Worm (Caenorhabditis elegans) whole organism, young adult: ENCODE measurements around the gene ptp-4A2.

ENCODE experiments used
- B0019.2 ChIP-seq: fragments of 200-800 bp; sonication (Bioruptor generic); conservative IDR thresholded peaks from 2 replicates; pipeline ENCODE4 v1.3.6; 2022; ENCODE audit warnings: missing genetic modification reagents, missing genetic modification characterization, missing compliant biosample characterization
- B0035.1 ChIP-seq: sonication (generic microtip); optimal IDR thresholded peaks from 2 replicates; lab custom pipeline; 2016; ENCODE audit warnings: missing genetic modification characterization, mild to moderate bottlenecking, missing compliant biosample characterization, missing genotype, missing genetic modification reagents
- B0261.1 ChIP-seq: sonication (generic microtip); optimal IDR thresholded peaks from 2 replicates; lab custom pipeline; 2016; ENCODE audit warnings: mild to moderate bottlenecking, missing genetic modification characterization, moderate library complexity, missing compliant biosample characterization
- B0336.3 ChIP-seq: fragments of 200-800 bp; sonication (Bioruptor generic); IDR thresholded peaks from 2 replicates; pipeline ENCODE4 v1.3.6; 2022; ENCODE audit warnings: missing genetic modification characterization, missing compliant biosample characterization
- C17E4.6 ChIP-seq: fragments of 200-800 bp; sonication (Bioruptor generic); IDR thresholded peaks from 2 replicates; pipeline ENCODE4 v1.3.6; 2022; ENCODE audit warnings: missing genetic modification reagents, missing genetic modification characterization, missing compliant biosample characterization
- F10E7.11 ChIP-seq: sonication (generic microtip); optimal IDR thresholded peaks from 2 replicates; lab custom pipeline; 2017; ENCODE audit warnings: mild to moderate bottlenecking, missing genetic modification characterization, moderate library complexity, missing compliant biosample characterization
- F22D6.2 ChIP-seq: sonication (generic microtip); optimal IDR thresholded peaks from 2 replicates; lab custom pipeline; 2016; ENCODE audit warnings: mild to moderate bottlenecking, missing genetic modification characterization, missing compliant biosample characterization
- F23B12.7 ChIP-seq: sonication (generic microtip); optimal IDR thresholded peaks from 2 replicates; lab custom pipeline; 2017; ENCODE audit warnings: missing genetic modification characterization, mild to moderate bottlenecking, missing compliant biosample characterization, antibody characterized with exemption, moderate library complexity; ENCODE audit not compliant: insufficient read depth
- F33H1.4 ChIP-seq: fragments of 200-800 bp; sonication (Bioruptor generic); IDR thresholded peaks from 2 replicates; pipeline ENCODE4 v1.3.6; 2022; ENCODE audit warnings: missing genetic modification reagents, missing genetic modification characterization, missing compliant biosample characterization
- F52B5.7 ChIP-seq: sonication (generic microtip); optimal IDR thresholded peaks from 2 replicates; lab custom pipeline; 2016; ENCODE audit warnings: mild to moderate bottlenecking, missing genetic modification characterization, missing compliant biosample characterization
- F57C9.4 ChIP-seq: sonication (generic microtip); optimal IDR thresholded peaks from 2 replicates; lab custom pipeline; 2017; ENCODE audit warnings: mild to moderate bottlenecking, missing genetic modification characterization, missing compliant biosample characterization
- K11D2.4 ChIP-seq: fragments of 200-800 bp; sonication (Bioruptor generic); IDR thresholded peaks from 2 replicates; pipeline ENCODE4 v1.3.6; 2022; ENCODE audit warnings: missing genetic modification reagents, missing genetic modification characterization, missing compliant biosample characterization
- K12H6.12 ChIP-seq: fragments of 200-800 bp; sonication (Bioruptor generic); optimal IDR thresholded peaks from 2 replicates; lab custom pipeline; 2018; ENCODE audit warnings: mild to moderate bottlenecking, missing genetic modification characterization, missing compliant biosample characterization
- T26A5.8 ChIP-seq: sonication (generic microtip); optimal IDR thresholded peaks from 2 replicates; lab custom pipeline; 2016; ENCODE audit warnings: missing genetic modification characterization, missing compliant biosample characterization
- Y53G8AR.9 ChIP-seq: fragments of 200-800 bp; sonication (Bioruptor generic); conservative IDR thresholded peaks from 2 replicates; pipeline ENCODE4 v1.3.6; 2022; ENCODE audit warnings: missing genetic modification reagents, missing genetic modification characterization, missing compliant biosample characterization
- aptf-2 ChIP-seq: fragments of 200-800 bp; sonication (Bioruptor generic); conservative IDR thresholded peaks from 2 replicates; pipeline ENCODE4 v1.3.6; 2022; ENCODE audit warnings: missing genetic modification reagents, missing genetic modification characterization, missing compliant biosample characterization
- atf-7 ChIP-seq: sonication (generic microtip); optimal IDR thresholded peaks from 2 replicates; lab custom pipeline; 2017; ENCODE audit warnings: mild to moderate bottlenecking, missing genetic modification characterization, missing compliant biosample characterization
- attf-6 ChIP-seq: fragments of 200-800 bp; sonication (Bioruptor generic); IDR thresholded peaks from 2 replicates; pipeline ENCODE4 v1.3.6; 2022; ENCODE audit warnings: missing genetic modification reagents, missing genetic modification characterization, missing compliant biosample characterization
- bed-2 ChIP-seq: fragments of 200-800 bp; sonication (Bioruptor generic); IDR thresholded peaks from 2 replicates; pipeline ENCODE4 v1.3.6; 2022; ENCODE audit warnings: missing genetic modification reagents, missing genetic modification characterization, missing compliant biosample characterization
- cebp-2 ChIP-seq: fragments of 200-800 bp; sonication (Bioruptor generic); IDR thresholded peaks from 2 replicates; pipeline ENCODE4 v1.3.6; 2022; ENCODE audit warnings: missing genetic modification characterization, missing compliant biosample characterization
- ceh-100 ChIP-seq: fragments of 200-800 bp; sonication (Bioruptor generic); IDR thresholded peaks from 2 replicates; pipeline ENCODE4 v1.3.6; 2022; ENCODE audit warnings: missing genetic modification reagents, missing genetic modification characterization, missing compliant biosample characterization
- dpff-1 ChIP-seq: sonication (generic microtip); optimal IDR thresholded peaks from 2 replicates; lab custom pipeline; 2017; ENCODE audit warnings: mild to moderate bottlenecking, missing genetic modification characterization, missing compliant biosample characterization
- egrh-3 ChIP-seq: fragments of 200-800 bp; sonication (Bioruptor generic); IDR thresholded peaks from 2 replicates; pipeline ENCODE4 v1.3.6; 2022; ENCODE audit warnings: missing genetic modification reagents, missing genetic modification characterization, missing compliant biosample characterization
- ets-4 ChIP-seq: fragments of 200-800 bp; sonication (Bioruptor generic); optimal IDR thresholded peaks from 2 replicates; lab custom pipeline; 2018; ENCODE audit warnings: mild to moderate bottlenecking, missing genetic modification characterization, missing compliant biosample characterization
- gei-17 ChIP-seq: fragments of 200-800 bp; sonication (Bioruptor generic); optimal IDR thresholded peaks from 2 replicates; lab custom pipeline; 2018; ENCODE audit warnings: mild to moderate bottlenecking, missing genetic modification characterization, missing compliant biosample characterization
- him-1 ChIP-seq: sonication (generic microtip); optimal IDR thresholded peaks from 2 replicates; lab custom pipeline; 2016; ENCODE audit warnings: missing genotype, missing genetic modification reagents, missing genetic modification characterization, missing compliant biosample characterization
- hlh-26 ChIP-seq: fragments of 200-800 bp; sonication (Bioruptor generic); conservative IDR thresholded peaks from 2 replicates; pipeline ENCODE4 v1.3.6; 2022; ENCODE audit warnings: missing genetic modification reagents, missing genetic modification characterization, missing compliant biosample characterization
- hmg-1.2 ChIP-seq: fragments of 200-800 bp; sonication (Bioruptor generic); IDR thresholded peaks from 2 replicates; pipeline ENCODE4 v1.3.6; 2022; ENCODE audit warnings: missing genetic modification reagents, missing genetic modification characterization, missing compliant biosample characterization
- hrde-1 ChIP-seq: sonication (generic microtip); optimal IDR thresholded peaks from 2 replicates; lab custom pipeline; 2016; ENCODE audit warnings: missing genetic modification characterization, mild to moderate bottlenecking, missing compliant biosample characterization, moderate library complexity, missing genotype, missing genetic modification reagents, borderline replicate concordance
- hsf-1 ChIP-seq: fragments of 200-800 bp; sonication (Bioruptor generic); IDR thresholded peaks from 2 replicates; pipeline ENCODE4 v1.3.6; 2022; ENCODE audit warnings: missing genetic modification reagents, missing genetic modification characterization, missing compliant biosample characterization
- lin-26 ChIP-seq: fragments of 200-800 bp; sonication (Bioruptor generic); IDR thresholded peaks from 2 replicates; pipeline ENCODE4 v1.3.6; 2022; ENCODE audit warnings: missing genetic modification reagents, missing genetic modification characterization, missing compliant biosample characterization
- lin-40 ChIP-seq: sonication (generic microtip); optimal IDR thresholded peaks from 2 replicates; lab custom pipeline; 2016; ENCODE audit warnings: missing genetic modification characterization, mild to moderate bottlenecking, missing compliant biosample characterization, missing genotype, missing genetic modification reagents
- lin-54 ChIP-seq: fragments of 200-800 bp; sonication (Bioruptor generic); optimal IDR thresholded peaks from 2 replicates; lab custom pipeline; 2018; ENCODE audit warnings: mild to moderate bottlenecking, missing genetic modification characterization, missing compliant biosample characterization
- lir-1 ChIP-seq: fragments of 200-800 bp; sonication (Bioruptor generic); conservative IDR thresholded peaks from 2 replicates; pipeline ENCODE4 v1.3.6; 2022; ENCODE audit warnings: missing genetic modification reagents, missing genetic modification characterization, missing compliant biosample characterization
- madf-6 ChIP-seq: fragments of 200-800 bp; sonication (Bioruptor generic); IDR thresholded peaks from 2 replicates; pipeline ENCODE4 v1.3.6; 2022; ENCODE audit warnings: missing genetic modification reagents, missing genetic modification characterization, missing compliant biosample characterization
- mel-28 ChIP-seq: sonication (generic microtip); optimal IDR thresholded peaks from 2 replicates; lab custom pipeline; 2016; ENCODE audit warnings: borderline replicate concordance, mild to moderate bottlenecking, missing genetic modification characterization, missing compliant biosample characterization
- nfya-2 ChIP-seq: fragments of 200-800 bp; sonication (Bioruptor generic); IDR thresholded peaks from 2 replicates; pipeline ENCODE4 v1.3.6; 2022; ENCODE audit warnings: missing genetic modification reagents, missing genetic modification characterization, missing compliant biosample characterization
- nhr-27 ChIP-seq: fragments of 200-800 bp; sonication (Bioruptor generic); optimal IDR thresholded peaks from 2 replicates; lab custom pipeline; 2018; ENCODE audit warnings: mild to moderate bottlenecking, missing genetic modification characterization, moderate library complexity, missing compliant biosample characterization
- nhr-90 ChIP-seq: sonication (generic microtip); optimal IDR thresholded peaks from 2 replicates; lab custom pipeline; 2016; ENCODE audit warnings: missing genotype, mild to moderate bottlenecking, missing genetic modification characterization, missing compliant biosample characterization
- pha-4 ChIP-seq: fragments of 150-350 bp; sonication (generic microtip); optimal IDR thresholded peaks from 2 replicates; lab custom pipeline; 2014; ENCODE audit warnings: missing biosample characterization, missing genetic modification reagents, missing genetic modification characterization
- sdz-38 ChIP-seq: sonication (generic microtip); optimal IDR thresholded peaks from 2 replicates; lab custom pipeline; 2016; ENCODE audit warnings: missing genotype, missing genetic modification characterization, missing compliant biosample characterization
- sea-2 ChIP-seq: fragments of 200-800 bp; sonication (Bioruptor generic); IDR thresholded peaks from 2 replicates; pipeline ENCODE4 v1.3.6; 2022; ENCODE audit warnings: missing genetic modification characterization, missing compliant biosample characterization
- snpc-1.3 ChIP-seq: sonication (generic microtip); optimal IDR thresholded peaks from 2 replicates; lab custom pipeline; 2017; ENCODE audit warnings: missing genetic modification characterization, mild to moderate bottlenecking, missing compliant biosample characterization, antibody characterized with exemption, moderate library complexity, missing genotype, missing genetic modification reagents; ENCODE audit not compliant: insufficient read depth
- xnd-1 ChIP-seq: sonication (generic microtip); optimal IDR thresholded peaks from 2 replicates; lab custom pipeline; 2016; ENCODE audit warnings: missing genotype, missing genetic modification reagents, missing genetic modification characterization, missing compliant biosample characterization
- zfh-2 ChIP-seq: fragments of 200-800 bp; sonication (Bioruptor generic); conservative IDR thresholded peaks from 2 replicates; pipeline ENCODE4 v1.3.6; 2022; ENCODE audit warnings: missing genetic modification reagents, missing genetic modification characterization, missing compliant biosample characterization
- ztf-18 ChIP-seq: sonication (generic microtip); optimal IDR thresholded peaks from 2 replicates; lab custom pipeline; 2016; ENCODE audit warnings: missing genotype, mild to moderate bottlenecking, missing genetic modification characterization, missing compliant biosample characterization
- ztf-22 ChIP-seq: fragments of 200-800 bp; sonication (Bioruptor generic); optimal IDR thresholded peaks from 2 replicates; lab custom pipeline; 2018; ENCODE audit warnings: mild to moderate bottlenecking, missing genetic modification characterization, moderate library complexity, missing compliant biosample characterization
- ztf-25 ChIP-seq: fragments of 200-800 bp; sonication (Bioruptor generic); IDR thresholded peaks from 2 replicates; pipeline ENCODE4 v1.3.6; 2022; ENCODE audit warnings: missing genetic modification reagents, missing genetic modification characterization, missing compliant biosample characterization

Gene ptp-4A2

ce11 chrX:3969980-3970403 lies 26.9 kb upstream of the ptp-4A2 start (continued):
- TF ChIP-seq sdz-38 (tag; lab: Kevin White, UChicago) (no peak), ets-4 (GFP tag; lab: Kevin White, UChicago) (peak; percentile 14), B0261.1 (tag; lab: Kevin White, UChicago) (peak; percentile 97), pha-4 (no peak), egrh-3 (peak; percentile 36), nhr-27 (tag; lab: Kevin White, UChicago) (no peak), nhr-90 (tag; lab: Kevin White, UChicago) (peak; percentile 90), xnd-1 (no peak), F22D6.2 (tag; lab: Kevin White, UChicago) (no peak), F33H1.4 (GFP tag; lab: Robert Waterston, UW) (0 out of 2 replicates have a peak, but pooled peaks have one; percentile 6), B0019.2 (GFP tag; lab: Robert Waterston, UW) (peak; percentile 54; the same call in 1 of the 2 replicates), dpff-1 (no peak), lir-1 (GFP tag; lab: Robert Waterston, UW) (peak; percentile 86), bed-2 (GFP tag; lab: Robert Waterston, UW) (0 out of 2 replicates have a peak, but pooled peaks have one; percentile 60), attf-6 (peak; percentile 81; the same call in 1 of the 2 replicates), sea-2 (GFP tag; lab: Robert Waterston, UW) (no peak), T26A5.8 (tag; lab: Kevin White, UChicago) (peak; percentile 8), ztf-22 (GFP tag; lab: Kevin White, UChicago) (no peak), lin-54 (peak; percentile 66), K11D2.4 (peak; percentile 75), hsf-1 (peak; percentile 52; the same call in 1 of the 2 replicates), F57C9.4 (peak; percentile 63), hlh-26 (GFP tag; lab: Robert Waterston, UW) (no peak), hrde-1 (tag; lab: Kevin White, UChicago) (peak; percentile 79), F23B12.7 (tag; lab: Kevin White, UChicago) (peak; percentile 20), gei-17 (peak; percentile 61), ztf-18 (tag; lab: Kevin White, UChicago) (peak; percentile 57), atf-7 (tag; lab: Kevin White, UChicago) (peak; percentile 69), him-1 (tag; lab: Kevin White, UChicago) (peak; percentile 95), cebp-2 (GFP tag; lab: Robert Waterston, UW) (peak; percentile 86; the same call in 1 of the 2 replicates), F52B5.7 (tag; lab: Kevin White, UChicago) (peak; percentile 83), lin-26 (GFP tag; lab: Robert Waterston, UW) (peak; percentile 88), Y53G8AR.9 (GFP tag; lab: Robert Waterston, UW) (peak; percentile 89), madf-6 (GFP tag; lab: Robert Waterston, UW) (peak; percentile 56), F10E7.11 (no peak), aptf-2 (GFP tag; lab: Robert Waterston, UW) (peak; percentile 70; the same call in 1 of the 2 replicates), zfh-2 (peak; percentile 86), lin-40 (tag; lab: Kevin White, UChicago) (peak; percentile 86), hmg-1.2 (GFP tag; lab: Robert Waterston, UW) (peak; percentile 86), mel-28 (peak; percentile 63), B0336.3 (GFP tag; lab: Robert Waterston, UW) (peak; percentile 70), nfya-2 (GFP tag; lab: Robert Waterston, UW) (no peak), ceh-100 (GFP tag; lab: Robert Waterston, UW) (peak; percentile 29; the same call in 1 of the 2 replicates), ztf-25 (GFP tag; lab: Robert Waterston, UW) (peak; percentile 89), K12H6.12 (peak; percentile 43), C17E4.6 (GFP tag; lab: Robert Waterston, UW) (peak; percentile 82), snpc-1.3 (tag; lab: Kevin White, UChicago) (peak; percentile 51), B0035.1 (tag; lab: Kevin White, UChicago) (peak; percentile 61)
